Worm (Caenorhabditis elegans) whole organism, young adult: ENCODE measurements around the gene ocr-4.

Experiments used
- B0261.1 ChIP-seq: sonication (generic microtip); optimal IDR thresholded peaks from 2 replicates; lab custom pipeline; 2016; ENCODE audit warnings: mild to moderate bottlenecking, missing genetic modification characterization, moderate library complexity, missing compliant biosample characterization
- B0336.3 ChIP-seq: fragments of 200-800 bp; sonication (Bioruptor generic); IDR thresholded peaks from 2 replicates; pipeline ENCODE4 v1.3.6; 2022; ENCODE audit warnings: missing genetic modification characterization, missing compliant biosample characterization
- C06A6.2 ChIP-seq: fragments of 200-800 bp; sonication (Bioruptor generic); conservative IDR thresholded peaks from 2 replicates; pipeline ENCODE4 v1.3.6; 2022; ENCODE audit warnings: missing genetic modification characterization, missing compliant biosample characterization
- F10E7.11 ChIP-seq: sonication (generic microtip); optimal IDR thresholded peaks from 2 replicates; lab custom pipeline; 2017; ENCODE audit warnings: mild to moderate bottlenecking, missing genetic modification characterization, moderate library complexity, missing compliant biosample characterization
- F37B4.10 ChIP-seq: fragments of 200-800 bp; sonication (Bioruptor generic); IDR thresholded peaks from 2 replicates; pipeline ENCODE4 v1.3.6; 2022; ENCODE audit warnings: missing genetic modification characterization, missing compliant biosample characterization
- F39B2.1 ChIP-seq: fragments of 200-800 bp; sonication (Bioruptor generic); IDR thresholded peaks from 2 replicates; pipeline ENCODE4 v1.3.6; 2022; ENCODE audit warnings: missing genetic modification reagents, missing genetic modification characterization, missing compliant biosample characterization
- F49E8.2 ChIP-seq: sonication (generic microtip); optimal IDR thresholded peaks from 3 replicates; lab custom pipeline; 2017; ENCODE audit warnings: missing genetic modification characterization, mild to moderate bottlenecking, missing compliant biosample characterization, antibody characterized with exemption, moderate library complexity; ENCODE audit not compliant: insufficient read depth
- F52B5.7 ChIP-seq: sonication (generic microtip); optimal IDR thresholded peaks from 2 replicates; lab custom pipeline; 2016; ENCODE audit warnings: mild to moderate bottlenecking, missing genetic modification characterization, missing compliant biosample characterization
- F57A8.1 ChIP-seq: fragments of 200-800 bp; sonication (Bioruptor generic); optimal IDR thresholded peaks from 2 replicates; lab custom pipeline; 2018; ENCODE audit warnings: mild to moderate bottlenecking, missing genetic modification characterization, moderate library complexity, missing compliant biosample characterization
- K12H6.12 ChIP-seq: fragments of 200-800 bp; sonication (Bioruptor generic); optimal IDR thresholded peaks from 2 replicates; lab custom pipeline; 2018; ENCODE audit warnings: mild to moderate bottlenecking, missing genetic modification characterization, missing compliant biosample characterization
- T07F8.4 ChIP-seq: sonication (generic microtip); optimal IDR thresholded peaks from 2 replicates; lab custom pipeline; 2016; ENCODE audit warnings: mild to moderate bottlenecking, missing genetic modification characterization, moderate library complexity, missing compliant biosample characterization
- Y53G8AR.9 ChIP-seq: fragments of 200-800 bp; sonication (Bioruptor generic); conservative IDR thresholded peaks from 2 replicates; pipeline ENCODE4 v1.3.6; 2022; ENCODE audit warnings: missing genetic modification reagents, missing genetic modification characterization, missing compliant biosample characterization
- akir-1 ChIP-seq: fragments of 200-800 bp; sonication (Bioruptor generic); optimal IDR thresholded peaks from 2 replicates; lab custom pipeline; 2018; ENCODE audit warnings: mild to moderate bottlenecking, missing genetic modification characterization, moderate library complexity, missing compliant biosample characterization
- aptf-3 ChIP-seq: fragments of 200-800 bp; sonication (Bioruptor generic); IDR thresholded peaks from 2 replicates; pipeline ENCODE4 v1.3.6; 2022; ENCODE audit warnings: missing genetic modification characterization, missing compliant biosample characterization
- attf-3 ChIP-seq: fragments of 200-800 bp; sonication (Bioruptor generic); conservative IDR thresholded peaks from 2 replicates; pipeline ENCODE4 v1.3.6; 2022; ENCODE audit warnings: missing genetic modification reagents, missing genetic modification characterization, missing compliant biosample characterization
- attf-5 ChIP-seq: fragments of 200-800 bp; sonication (Bioruptor generic); optimal IDR thresholded peaks from 2 replicates; lab custom pipeline; 2018; ENCODE audit warnings: mild to moderate bottlenecking, missing genetic modification characterization, missing compliant biosample characterization
- ccch-3 ChIP-seq: fragments of 200-800 bp; sonication (Bioruptor generic); optimal IDR thresholded peaks from 2 replicates; lab custom pipeline; 2018; ENCODE audit warnings: mild to moderate bottlenecking, missing genetic modification characterization, missing compliant biosample characterization
- cebp-1 ChIP-seq, 2 experiments: fragments of 200-800 bp in 1 of 2; sonication (Bioruptor generic) in 1 of 2; sonication (generic microtip) in 1 of 2; IDR thresholded peaks in 1 of 2; optimal IDR thresholded peaks in 1 of 2; 2 replicates each; pipeline versions ENCODE4 v1.3.6 to Lab custom; 2017 to 2022; ENCODE audit warnings: missing compliant biosample characterization in 2 of 2, missing genetic modification characterization in 2 of 2, mild to moderate bottlenecking in 1 of 2, missing genetic modification reagents in 1 of 2, moderate library complexity in 1 of 2
- ceh-27 ChIP-seq: fragments of 200-800 bp; sonication (Bioruptor generic); optimal IDR thresholded peaks from 2 replicates; lab custom pipeline; 2018; ENCODE audit warnings: mild to moderate bottlenecking, missing genetic modification characterization, moderate library complexity, missing compliant biosample characterization
- dox-1 ChIP-seq: fragments of 200-800 bp; sonication (Bioruptor generic); IDR thresholded peaks from 2 replicates; pipeline ENCODE4 v1.3.6; 2022; ENCODE audit warnings: missing genetic modification reagents, missing genetic modification characterization, missing compliant biosample characterization
- efl-1 ChIP-seq: fragments of 150-350 bp; optimal IDR thresholded peaks from 2 replicates; lab custom pipeline; 2014; ENCODE audit warnings: missing biosample characterization, missing genetic modification reagents, missing genetic modification characterization
- egl-44 ChIP-seq: fragments of 200-800 bp; sonication (Bioruptor generic); IDR thresholded peaks from 2 replicates; pipeline ENCODE4 v1.3.6; 2022; ENCODE audit warnings: missing genetic modification reagents, missing genetic modification characterization, missing compliant biosample characterization
- ekl-4 ChIP-seq: fragments of 200-800 bp; sonication (Bioruptor generic); IDR thresholded peaks from 2 replicates; pipeline ENCODE4 v1.3.6; 2022; ENCODE audit warnings: missing genetic modification reagents, missing genetic modification characterization, missing compliant biosample characterization
- gei-17 ChIP-seq: fragments of 200-800 bp; sonication (Bioruptor generic); optimal IDR thresholded peaks from 2 replicates; lab custom pipeline; 2018; ENCODE audit warnings: mild to moderate bottlenecking, missing genetic modification characterization, missing compliant biosample characterization
- him-1 ChIP-seq: sonication (generic microtip); optimal IDR thresholded peaks from 2 replicates; lab custom pipeline; 2016; ENCODE audit warnings: missing genotype, missing genetic modification reagents, missing genetic modification characterization, missing compliant biosample characterization
- hmg-1.2 ChIP-seq: fragments of 200-800 bp; sonication (Bioruptor generic); IDR thresholded peaks from 2 replicates; pipeline ENCODE4 v1.3.6; 2022; ENCODE audit warnings: missing genetic modification reagents, missing genetic modification characterization, missing compliant biosample characterization
- hrde-1 ChIP-seq: sonication (generic microtip); optimal IDR thresholded peaks from 2 replicates; lab custom pipeline; 2016; ENCODE audit warnings: missing genetic modification characterization, mild to moderate bottlenecking, missing compliant biosample characterization, moderate library complexity, missing genotype, missing genetic modification reagents, borderline replicate concordance
- lag-1 ChIP-seq: fragments of 200-800 bp; sonication (Bioruptor generic); IDR thresholded peaks from 2 replicates; pipeline ENCODE4 v1.3.6; 2022; ENCODE audit warnings: missing genetic modification reagents, missing genetic modification characterization, missing compliant biosample characterization
- let-607 ChIP-seq, 2 experiments: fragments of 200-800 bp in 1 of 2; sonication (Bioruptor generic) in 1 of 2; sonication (generic microtip) in 1 of 2; optimal IDR thresholded peaks; 2 replicates each; lab custom pipeline; 2016 to 2018; ENCODE audit warnings: mild to moderate bottlenecking in 2 of 2, missing compliant biosample characterization in 2 of 2, missing genetic modification characterization in 2 of 2, moderate library complexity in 2 of 2, missing genotype in 1 of 2
- lin-26 ChIP-seq: fragments of 200-800 bp; sonication (Bioruptor generic); IDR thresholded peaks from 2 replicates; pipeline ENCODE4 v1.3.6; 2022; ENCODE audit warnings: missing genetic modification reagents, missing genetic modification characterization, missing compliant biosample characterization
- lir-1 ChIP-seq: fragments of 200-800 bp; sonication (Bioruptor generic); conservative IDR thresholded peaks from 2 replicates; pipeline ENCODE4 v1.3.6; 2022; ENCODE audit warnings: missing genetic modification reagents, missing genetic modification characterization, missing compliant biosample characterization
- madf-3 ChIP-seq: fragments of 200-800 bp; sonication (Bioruptor generic); IDR thresholded peaks from 2 replicates; pipeline ENCODE4 v1.3.6; 2022; ENCODE audit warnings: missing genetic modification reagents, missing genetic modification characterization, missing compliant biosample characterization
- madf-6 ChIP-seq: fragments of 200-800 bp; sonication (Bioruptor generic); IDR thresholded peaks from 2 replicates; pipeline ENCODE4 v1.3.6; 2022; ENCODE audit warnings: missing genetic modification reagents, missing genetic modification characterization, missing compliant biosample characterization
- madf-8 ChIP-seq: fragments of 200-800 bp; sonication (Bioruptor generic); conservative IDR thresholded peaks from 2 replicates; pipeline ENCODE4 v1.3.6; 2022; ENCODE audit warnings: missing genetic modification reagents, missing genetic modification characterization, missing compliant biosample characterization
- mes-4 ChIP-seq: sonication (generic microtip); optimal IDR thresholded peaks from 2 replicates; lab custom pipeline; 2016; ENCODE audit warnings: missing genotype, missing genetic modification characterization, missing compliant biosample characterization
- nfya-2 ChIP-seq: fragments of 200-800 bp; sonication (Bioruptor generic); IDR thresholded peaks from 2 replicates; pipeline ENCODE4 v1.3.6; 2022; ENCODE audit warnings: missing genetic modification reagents, missing genetic modification characterization, missing compliant biosample characterization
- nfyb-1 ChIP-seq: fragments of 200-800 bp; sonication (Bioruptor generic); IDR thresholded peaks from 2 replicates; pipeline ENCODE4 v1.3.6; 2022; ENCODE audit warnings: missing genetic modification reagents, missing genetic modification characterization, missing compliant biosample characterization
- nhr-80 ChIP-seq: sonication (generic microtip); optimal IDR thresholded peaks from 2 replicates; lab custom pipeline; 2016; ENCODE audit warnings: missing genetic modification characterization, missing compliant biosample characterization
- nhr-90 ChIP-seq: sonication (generic microtip); optimal IDR thresholded peaks from 2 replicates; lab custom pipeline; 2016; ENCODE audit warnings: missing genotype, mild to moderate bottlenecking, missing genetic modification characterization, missing compliant biosample characterization
- pbrm-1 ChIP-seq: fragments of 200-800 bp; sonication (Bioruptor generic); IDR thresholded peaks from 2 replicates; pipeline ENCODE4 v1.3.6; 2022; ENCODE audit warnings: missing genetic modification reagents, missing genetic modification characterization, missing compliant biosample characterization
- pha-4 ChIP-seq: fragments of 150-350 bp; sonication (generic microtip); optimal IDR thresholded peaks from 2 replicates; lab custom pipeline; 2014; ENCODE audit warnings: missing biosample characterization, missing genetic modification reagents, missing genetic modification characterization
- rpc-1 ChIP-seq, 2 experiments: fragments of 150-350 bp in 1 of 2; sonication (generic microtip) in 1 of 2; optimal IDR thresholded peaks; 2 replicates each; lab custom pipeline; 2014 to 2018; ENCODE audit warnings: missing biosample characterization in 1 of 2, missing genetic modification characterization in 1 of 2, missing genetic modification reagents in 1 of 2, missing genotype in 1 of 2
- snpc-3.4 ChIP-seq: sonication (generic microtip); optimal IDR thresholded peaks from 2 replicates; lab custom pipeline; 2017; ENCODE audit warnings: missing genetic modification characterization, mild to moderate bottlenecking, missing compliant biosample characterization, antibody characterized with exemption, moderate library complexity, missing genotype, missing genetic modification reagents
- sptf-2 ChIP-seq: fragments of 200-800 bp; sonication (Bioruptor generic); optimal IDR thresholded peaks from 2 replicates; lab custom pipeline; 2018; ENCODE audit warnings: mild to moderate bottlenecking, missing genetic modification characterization, missing compliant biosample characterization
- xnd-1 ChIP-seq: sonication (generic microtip); optimal IDR thresholded peaks from 2 replicates; lab custom pipeline; 2016; ENCODE audit warnings: missing genotype, missing genetic modification reagents, missing genetic modification characterization, missing compliant biosample characterization
- ztf-28 ChIP-seq: fragments of 200-800 bp; sonication (Bioruptor generic); IDR thresholded peaks from 2 replicates; pipeline ENCODE4 v1.3.6; 2022; ENCODE audit warnings: missing genetic modification reagents, missing genetic modification characterization, missing compliant biosample characterization
- ztf-3 ChIP-seq: fragments of 200-800 bp; sonication (Bioruptor generic); optimal IDR thresholded peaks from 2 replicates; lab custom pipeline; 2018; ENCODE audit warnings: mild to moderate bottlenecking, missing genetic modification characterization, missing compliant biosample characterization
- ztf-6 ChIP-seq: fragments of 200-800 bp; sonication (Bioruptor generic); IDR thresholded peaks from 2 replicates; pipeline ENCODE4 v1.3.6; 2022; ENCODE audit warnings: missing genetic modification reagents, missing genetic modification characterization, missing compliant biosample characterization

Gene ocr-4

DNA sequence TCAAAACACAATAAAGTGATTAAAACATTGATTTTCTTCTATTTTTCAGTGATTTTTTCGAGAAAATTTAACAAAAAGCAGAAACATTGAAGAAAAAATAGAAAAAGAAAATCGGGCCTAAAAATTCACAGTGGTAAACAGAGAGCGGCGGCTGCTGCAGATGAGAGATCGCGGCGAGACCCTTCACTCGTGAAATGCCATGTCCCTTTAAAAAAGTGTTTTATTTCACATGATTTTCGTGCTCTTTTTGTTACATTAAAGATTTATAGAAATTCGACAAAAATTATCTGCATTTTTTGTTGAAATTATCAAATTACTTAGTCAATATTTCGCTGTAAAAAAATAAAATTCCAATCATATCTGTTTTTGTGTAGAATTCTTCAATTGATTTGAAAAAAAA lies 18.6 kb downstream of the ocr-4 start (continued):
- no peak for TF ChIP-seq ceh-27
- TF ChIP-seq mes-4 (tag; lab: Kevin White, UChicago) = no peak
- no peak for TF ChIP-seq nhr-90 (tag; lab: Kevin White, UChicago)
- no peak for TF ChIP-seq madf-8 (GFP tag; lab: Robert Waterston, UW)
- TF ChIP-seq xnd-1 (tag; lab: Kevin White, UChicago) = no peak
- TF ChIP-seq ztf-3 (GFP tag; lab: Kevin White, UChicago) = no peak
- no peak for TF ChIP-seq F39B2.1
- TF ChIP-seq egl-44 (GFP tag; lab: Robert Waterston, UW) = no peak
- no peak for TF ChIP-seq nfya-2 (GFP tag; lab: Robert Waterston, UW)
- no peak for TF ChIP-seq ccch-3 (GFP tag; lab: Kevin White, UChicago)
- TF ChIP-seq aptf-3 (GFP tag; lab: Robert Waterston, UW) = no peak
- TF ChIP-seq lin-26 = no peak
- no peak for TF ChIP-seq Y53G8AR.9
- no peak for TF ChIP-seq let-607 (tag; optimal IDR thresholded peaks at IDR 0.05; lab: Kevin White, UChicago)
- TF ChIP-seq B0261.1 = no peak
- TF ChIP-seq lag-1 = no peak
- no peak for TF ChIP-seq F37B4.10 (GFP tag; lab: Robert Waterston, UW)
- TF ChIP-seq ztf-6 (GFP tag; lab: Robert Waterston, UW) = no peak
- TF ChIP-seq cebp-1 (GFP tag; IDR thresholded peaks at IDR 0.05; lab: Robert Waterston, UW) = no peak
- TF ChIP-seq cebp-1 (tag; optimal IDR thresholded peaks at IDR 0.05; lab: Kevin White, UChicago) = peak; percentile 52
- TF ChIP-seq snpc-3.4 (tag; lab: Kevin White, UChicago) = no peak
- peak; percentile 62 for TF ChIP-seq madf-6 (GFP tag; lab: Robert Waterston, UW)
- TF ChIP-seq F57A8.1 (GFP tag; lab: Kevin White, UChicago) = no peak
- TF ChIP-seq pbrm-1 (GFP tag; lab: Robert Waterston, UW) = peak; percentile 32; the same call in 1 of the 2 replicates
- no peak for TF ChIP-seq rpc-1 (optimal IDR thresholded peaks at IDR 0.05; lab: Kevin White, UChicago)
- no peak for TF ChIP-seq rpc-1 (tag; optimal IDR thresholded peaks at IDR 0.05; lab: Kevin White, UChicago)
- no peak for TF ChIP-seq pha-4
- no peak for TF ChIP-seq lir-1 (GFP tag; lab: Robert Waterston, UW)
- no peak for TF ChIP-seq F49E8.2
- TF ChIP-seq efl-1 (GFP tag; lab: Kevin White, UChicago) = no peak
- TF ChIP-seq nfyb-1 (GFP tag; lab: Robert Waterston, UW) = no peak
- TF ChIP-seq C06A6.2 = no peak
- no peak for TF ChIP-seq B0336.3 (GFP tag; lab: Robert Waterston, UW)
- TF ChIP-seq T07F8.4 (tag; lab: Kevin White, UChicago) = no peak
- TF ChIP-seq gei-17 (GFP tag; lab: Kevin White, UChicago) = no peak
- no peak for TF ChIP-seq sptf-2 (GFP tag; lab: Kevin White, UChicago)
- no peak for TF ChIP-seq ekl-4 (GFP tag; lab: Robert Waterston, UW)
- TF ChIP-seq nhr-80 (tag; lab: Kevin White, UChicago) = peak; percentile 35
- no peak for TF ChIP-seq akir-1
- no peak for TF ChIP-seq dox-1
- TF ChIP-seq madf-3 (GFP tag; lab: Robert Waterston, UW) = no peak
- no peak for TF ChIP-seq ztf-28 (GFP tag; lab: Robert Waterston, UW)
- TF ChIP-seq hrde-1 (tag; lab: Kevin White, UChicago) = no peak
- no peak for TF ChIP-seq attf-5 (GFP tag; lab: Kevin White, UChicago)
- peak; percentile 9 for TF ChIP-seq him-1 (tag; lab: Kevin White, UChicago)
- TF ChIP-seq F52B5.7 = no peak
- TF ChIP-seq K12H6.12 (tag; lab: Kevin White, UChicago) = no peak
- no peak for TF ChIP-seq F10E7.11 (tag; lab: Kevin White, UChicago)
- TF ChIP-seq hmg-1.2 = peak; percentile 44; the same call in 1 of the 2 replicates
- no peak for TF ChIP-seq attf-3 (GFP tag; lab: Robert Waterston, UW)
